Fruit fly (Drosophila melanogaster): ENCODE measurements around the gene cv-c.

- TF ChIP-seq pan (optimal IDR thresholded peaks at IDR 0.05) (no peak), EcR (GFP tag; optimal IDR thresholded peaks at IDR 0.05) (no peak), usp (GFP tag; optimal IDR thresholded peaks at IDR 0.05) (no peak)
Observed at dm6 chr3R:14498072-14498471, 16.6 kb upstream of the cv-c start.

Data from whole organism.